Worm (Caenorhabditis elegans) whole organism, late embryonic: Measurements from ENCODE around the gene txt-17.

Experiments
- ceh-2 ChIP-seq: sonication (generic microtip); optimal IDR thresholded peaks from 2 replicates; lab custom pipeline; 2016; ENCODE audit warnings: missing genotype, missing genetic modification characterization, missing compliant biosample characterization
- ceh-6 ChIP-seq: fragments of 200-800 bp; sonication (Bioruptor generic); optimal IDR thresholded peaks from 2 replicates; lab custom pipeline; 2018; ENCODE audit warnings: mild to moderate bottlenecking, missing genetic modification characterization, missing compliant biosample characterization
- ets-4 ChIP-seq: sonication (generic microtip); optimal IDR thresholded peaks from 2 replicates; lab custom pipeline; 2016; ENCODE audit warnings: missing genetic modification characterization, missing compliant biosample characterization
- hlh-30 ChIP-seq: sonication (generic microtip); optimal IDR thresholded peaks from 2 replicates; lab custom pipeline; 2017; ENCODE audit warnings: antibody characterized with exemption, missing genetic modification characterization, missing compliant biosample characterization; ENCODE audit not compliant: insufficient read depth
- nhr-11 ChIP-seq: fragments of 150-350 bp; optimal IDR thresholded peaks from 2 replicates; lab custom pipeline; 2014; ENCODE audit warnings: missing biosample characterization, missing genetic modification characterization
- odd-2 ChIP-seq: sonication (generic microtip); optimal IDR thresholded peaks from 2 replicates; lab custom pipeline; 2017; ENCODE audit warnings: antibody characterized with exemption, mild to moderate bottlenecking, missing genetic modification characterization, missing compliant biosample characterization
- pag-3 ChIP-seq: sonication (generic microtip); optimal IDR thresholded peaks from 2 replicates; lab custom pipeline; 2016; ENCODE audit warnings: missing compliant biosample characterization, missing genetic modification characterization, borderline replicate concordance
- pha-4 ChIP-seq: fragments of 150-350 bp; optimal IDR thresholded peaks from 2 replicates; lab custom pipeline; 2018; ENCODE audit warnings: missing biosample characterization, missing genetic modification reagents, missing genetic modification characterization
- tbx-7 ChIP-seq: sonication (generic microtip); optimal IDR thresholded peaks from 2 replicates; lab custom pipeline; 2016; ENCODE audit warnings: missing genotype, missing genetic modification characterization, missing compliant biosample characterization

ce11 chrV:7089217-7089616 is 36.2 kb upstream of the txt-17 start:
- TF ChIP-seq pag-3 (tag; lab: Kevin White, UChicago), result no peak
- no peak for TF ChIP-seq ceh-2 (tag; lab: Kevin White, UChicago)
- TF ChIP-seq nhr-11 (tag; lab: Kevin White, UChicago), result no peak
- no peak for TF ChIP-seq ceh-6 (GFP tag; lab: Kevin White, UChicago)
- no peak for TF ChIP-seq odd-2
- TF ChIP-seq hlh-30 (tag; lab: Kevin White, UChicago), result no peak
- TF ChIP-seq pha-4 (tag; lab: Kevin White, UChicago), result no peak
- no peak for TF ChIP-seq tbx-7 (tag; lab: Kevin White, UChicago)
- TF ChIP-seq ets-4 (tag; lab: Kevin White, UChicago), result no peak
